Worm (Caenorhabditis elegans) whole organism, L1 larva: Measurements from ENCODE around the gene F46F2.5.

Source experiments
- C04F5.9 ChIP-seq: sonication (generic microtip); optimal IDR thresholded peaks from 2 replicates; lab custom pipeline; 2016; ENCODE audit warnings: missing genetic modification characterization, missing compliant biosample characterization
- C16A3.4 ChIP-seq: fragments of 150-350 bp; optimal IDR thresholded peaks from 2 replicates; lab custom pipeline; 2014; ENCODE audit warnings: missing biosample characterization, missing genetic modification characterization
- F16B12.6 ChIP-seq: fragments of 150-350 bp; optimal IDR thresholded peaks from 2 replicates; lab custom pipeline; 2014; ENCODE audit warnings: missing biosample characterization, missing genetic modification characterization
- alr-1 ChIP-seq: fragments of 200-800 bp; sonication (Bioruptor generic); optimal IDR thresholded peaks from 2 replicates; lab custom pipeline; 2018; ENCODE audit warnings: borderline replicate concordance, mild to moderate bottlenecking, missing genetic modification characterization, missing compliant biosample characterization
- blmp-1 ChIP-seq: fragments of 150-350 bp; optimal IDR thresholded peaks from 2 replicates; lab custom pipeline; 2014; ENCODE audit warnings: missing biosample characterization, missing genetic modification characterization
- ceh-63 ChIP-seq: fragments of 200-800 bp; sonication (Bioruptor generic); optimal IDR thresholded peaks from 2 replicates; lab custom pipeline; 2018; ENCODE audit warnings: mild to moderate bottlenecking, missing genetic modification characterization, missing compliant biosample characterization
- ceh-8 ChIP-seq: fragments of 200-800 bp; sonication (Bioruptor generic); optimal IDR thresholded peaks from 2 replicates; lab custom pipeline; 2018; ENCODE audit warnings: mild to moderate bottlenecking, missing genetic modification characterization, moderate library complexity, missing compliant biosample characterization
- ceh-88 ChIP-seq: fragments of 200-800 bp; sonication (Bioruptor generic); IDR thresholded peaks from 2 replicates; pipeline ENCODE4 v1.3.6; 2022; ENCODE audit warnings: missing genetic modification characterization, missing compliant biosample characterization
- dpl-1 ChIP-seq, 3 experiments: fragments of 150-350 bp in 2 of 3; sonication (generic microtip) in 1 of 3; optimal IDR thresholded peaks; 2 replicates each; lab custom pipeline; 2014 to 2017; ENCODE audit warnings: missing biosample characterization in 3 of 3, missing genetic modification characterization in 3 of 3, missing genetic modification reagents in 3 of 3
- efl-1 ChIP-seq, 4 experiments: fragments of 150-350 bp; optimal IDR thresholded peaks in 3 of 4; peaks in 1 of 4; 1 replicate in 1 of 4; 2 replicates in 3 of 4; lab custom pipeline; 2014; ENCODE audit warnings: missing biosample characterization in 2 of 4, missing genetic modification characterization in 2 of 4, missing genetic modification reagents in 2 of 4
- elt-3 ChIP-seq, 6 experiments: fragments of 150-350 bp in 1 of 6; sonication (generic microtip); optimal IDR thresholded peaks; 2 replicates each; lab custom pipeline; 2017 to 2018; ENCODE audit warnings: missing biosample characterization in 6 of 6, missing genetic modification characterization in 6 of 6, inconsistent platforms in 1 of 6
- ets-5 ChIP-seq: fragments of 200-800 bp; sonication (Bioruptor generic); IDR thresholded peaks from 2 replicates; pipeline ENCODE4 v1.3.6; 2022; ENCODE audit warnings: missing genetic modification characterization, missing compliant biosample characterization
- fkh-10 ChIP-seq: sonication (generic microtip); optimal IDR thresholded peaks from 2 replicates; lab custom pipeline; 2017; ENCODE audit warnings: missing biosample characterization, missing genetic modification reagents, missing genetic modification characterization
- fkh-8 ChIP-seq: sonication (generic microtip); optimal IDR thresholded peaks from 2 replicates; lab custom pipeline; 2016; ENCODE audit warnings: mild to moderate bottlenecking, missing genetic modification characterization, missing compliant biosample characterization
- fos-1 ChIP-seq: fragments of 150-350 bp; optimal IDR thresholded peaks from 2 replicates; lab custom pipeline; 2014; ENCODE audit warnings: missing biosample characterization, missing genetic modification characterization
- hlh-17 ChIP-seq: fragments of 200-800 bp; sonication (Bioruptor generic); optimal IDR thresholded peaks from 2 replicates; lab custom pipeline; 2018; ENCODE audit warnings: missing genetic modification characterization, mild to moderate bottlenecking, missing compliant biosample characterization, moderate library complexity, borderline replicate concordance
- hpl-2 ChIP-seq: fragments of 150-350 bp; optimal IDR thresholded peaks from 2 replicates; lab custom pipeline; 2014; ENCODE audit warnings: missing biosample characterization, missing genetic modification reagents, missing genetic modification characterization
- lin-14 ChIP-seq: fragments of 200-800 bp; sonication (Bioruptor generic); optimal IDR thresholded peaks from 2 replicates; lab custom pipeline; 2018; ENCODE audit warnings: mild to moderate bottlenecking, missing genetic modification characterization, moderate library complexity, missing compliant biosample characterization
- lin-35 ChIP-seq, 2 experiments: fragments of 150-350 bp; optimal IDR thresholded peaks; 2 replicates each; lab custom pipeline; 2014; ENCODE audit warnings: missing biosample characterization in 2 of 2, missing genetic modification characterization in 2 of 2, missing genetic modification reagents in 2 of 2
- lin-39 ChIP-seq: fragments of 150-350 bp; optimal IDR thresholded peaks from 2 replicates; lab custom pipeline; 2014; ENCODE audit warnings: missing biosample characterization, missing genetic modification reagents, missing genetic modification characterization
- lir-3 ChIP-seq: sonication (generic microtip); optimal IDR thresholded peaks from 2 replicates; lab custom pipeline; 2016; ENCODE audit warnings: mild to moderate bottlenecking, missing genetic modification characterization, moderate library complexity, missing compliant biosample characterization; ENCODE audit not compliant: poor library complexity
- mdl-1 ChIP-seq, 2 experiments: fragments of 150-350 bp; optimal IDR thresholded peaks; 2 replicates each; lab custom pipeline; 2014 to 2017; ENCODE audit warnings: missing biosample characterization in 2 of 2, missing genetic modification characterization in 2 of 2, inconsistent platforms in 1 of 2
- nhr-11 ChIP-seq: fragments of 150-350 bp; optimal IDR thresholded peaks from 2 replicates; lab custom pipeline; 2014; ENCODE audit warnings: missing biosample characterization, missing genetic modification characterization
- nhr-19 ChIP-seq: fragments of 200-800 bp; sonication (Bioruptor generic); conservative IDR thresholded peaks from 2 replicates; pipeline ENCODE4 v1.3.6; 2022; ENCODE audit warnings: missing genetic modification characterization, missing compliant biosample characterization
- nhr-20 ChIP-seq: sonication (generic microtip); optimal IDR thresholded peaks from 2 replicates; lab custom pipeline; 2016; ENCODE audit warnings: mild to moderate bottlenecking, missing genetic modification characterization, missing compliant biosample characterization
- nhr-28 ChIP-seq: fragments of 150-350 bp; optimal IDR thresholded peaks from 2 replicates; lab custom pipeline; 2014; ENCODE audit warnings: missing biosample characterization, missing genetic modification characterization
- nhr-71 ChIP-seq: sonication (generic microtip); optimal IDR thresholded peaks from 2 replicates; lab custom pipeline; 2016; ENCODE audit warnings: mild to moderate bottlenecking, missing genetic modification characterization, moderate library complexity, missing compliant biosample characterization
- nhr-76 ChIP-seq: sonication (generic microtip); optimal IDR thresholded peaks from 2 replicates; lab custom pipeline; 2017; ENCODE audit warnings: missing biosample characterization, missing genetic modification characterization
- nhr-77 ChIP-seq: fragments of 150-350 bp; optimal IDR thresholded peaks from 2 replicates; lab custom pipeline; 2014; ENCODE audit warnings: missing biosample characterization, missing genetic modification characterization
- nhr-84 ChIP-seq: sonication (generic microtip); optimal IDR thresholded peaks from 2 replicates; lab custom pipeline; 2017; ENCODE audit warnings: missing biosample characterization, missing genetic modification characterization
- nhr-90 ChIP-seq: sonication (generic microtip); optimal IDR thresholded peaks from 2 replicates; lab custom pipeline; 2016; ENCODE audit warnings: mild to moderate bottlenecking, missing genetic modification characterization, missing compliant biosample characterization; ENCODE audit not compliant: poor library complexity
- pag-3 ChIP-seq: sonication (generic microtip); optimal IDR thresholded peaks from 2 replicates; lab custom pipeline; 2017; ENCODE audit warnings: missing genetic modification characterization, mild to moderate bottlenecking, missing compliant biosample characterization, antibody characterized with exemption, borderline replicate concordance; ENCODE audit not compliant: insufficient read depth
- pqm-1 ChIP-seq: sonication (generic microtip); optimal IDR thresholded peaks from 3 replicates; lab custom pipeline; 2017; ENCODE audit warnings: missing biosample characterization, missing genetic modification characterization
- snpc-4 ChIP-seq: fragments of 150-350 bp; optimal IDR thresholded peaks from 2 replicates; lab custom pipeline; 2014; ENCODE audit warnings: missing biosample characterization, missing genetic modification characterization
- snu-23 ChIP-seq: sonication (generic microtip); optimal IDR thresholded peaks from 2 replicates; lab custom pipeline; 2016; ENCODE audit warnings: missing genetic modification characterization, missing compliant biosample characterization
- sptf-1 ChIP-seq: fragments of 150-350 bp; optimal IDR thresholded peaks from 2 replicates; lab custom pipeline; 2014; ENCODE audit warnings: missing biosample characterization, missing genetic modification characterization
- sup-37 ChIP-seq: fragments of 200-800 bp; sonication (Bioruptor generic); optimal IDR thresholded peaks from 2 replicates; lab custom pipeline; 2018; ENCODE audit warnings: mild to moderate bottlenecking, missing genetic modification characterization, missing compliant biosample characterization
- unc-62 ChIP-seq: fragments of 150-350 bp; optimal IDR thresholded peaks from 2 replicates; lab custom pipeline; 2014; ENCODE audit warnings: missing biosample characterization, missing genetic modification reagents, missing genetic modification characterization
- unc-86 ChIP-seq: sonication (generic microtip); optimal IDR thresholded peaks from 2 replicates; lab custom pipeline; 2016; ENCODE audit warnings: missing genetic modification characterization, missing compliant biosample characterization
- vab-15 ChIP-seq: sonication (generic microtip); optimal IDR thresholded peaks from 2 replicates; lab custom pipeline; 2017; ENCODE audit warnings: missing genotype, mild to moderate bottlenecking, missing genetic modification characterization, missing compliant biosample characterization
- xbp-1 ChIP-seq: sonication (generic microtip); optimal IDR thresholded peaks from 2 replicates; lab custom pipeline; 2016; ENCODE audit warnings: missing genetic modification characterization, missing compliant biosample characterization
- ztf-11 ChIP-seq, 2 experiments: sonication (generic microtip); optimal IDR thresholded peaks; 2 replicates each; lab custom pipeline; 2016 to 2017; ENCODE audit warnings: missing genetic modification characterization in 2 of 2, missing biosample characterization in 1 of 2, missing compliant biosample characterization in 1 of 2
- ztf-4 ChIP-seq: fragments of 150-350 bp; optimal IDR thresholded peaks from 2 replicates; lab custom pipeline; 2014; ENCODE audit warnings: missing biosample characterization, missing genetic modification characterization

Gene F46F2.5

DNA sequence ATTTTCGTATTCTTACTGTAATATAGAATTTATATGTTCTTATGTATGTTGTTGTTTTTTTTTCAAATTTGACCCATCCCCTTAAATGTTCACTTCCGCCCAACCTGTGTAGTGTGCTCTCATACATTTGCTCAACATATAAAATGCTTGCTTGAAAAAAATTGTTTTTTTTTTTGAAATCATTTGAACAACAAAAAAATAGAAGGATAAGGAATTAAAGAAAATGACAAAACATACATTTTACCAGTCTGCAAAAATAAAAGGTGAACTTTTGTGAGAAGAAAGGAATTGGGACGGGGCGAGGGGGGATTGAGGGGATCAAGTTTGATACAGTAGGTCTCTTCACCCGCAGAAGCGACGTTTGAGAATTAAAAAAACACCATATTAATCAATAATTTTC, 5.9 kb downstream of the F46F2.5 start:
- TF ChIP-seq nhr-71 (tag; lab: Kevin White, UChicago): no peak
- TF ChIP-seq lin-39 (tag; lab: Kevin White, UChicago): no peak
- TF ChIP-seq nhr-77 (tag; lab: Kevin White, UChicago): no peak
- no peak for TF ChIP-seq ceh-8 (GFP tag; lab: Kevin White, UChicago)
- no peak for TF ChIP-seq C16A3.4
- TF ChIP-seq ztf-11 (tag; optimal IDR thresholded peaks at IDR 0.05; lab: Kevin White, UChicago): no peak
- TF ChIP-seq fkh-10 (GFP tag; lab: Kevin White, UChicago): no peak
- TF ChIP-seq sptf-1: no peak
- no peak for TF ChIP-seq nhr-28 (tag; lab: Kevin White, UChicago)
- no peak for TF ChIP-seq lin-35 (GFP tag; optimal IDR thresholded peaks at IDR 0.05; lab: Kevin White, UChicago)
- no peak for TF ChIP-seq unc-62 (GFP tag; lab: Kevin White, UChicago)
- TF ChIP-seq hpl-2: no peak
- no peak for TF ChIP-seq ets-5 (GFP tag; lab: Robert Waterston, UW)
- TF ChIP-seq nhr-76 (tag; lab: Kevin White, UChicago): no peak
- no peak for TF ChIP-seq F16B12.6 (tag; lab: Kevin White, UChicago)
- TF ChIP-seq ztf-4 (tag; lab: Kevin White, UChicago): no peak
- TF ChIP-seq nhr-90: no peak
- no peak for TF ChIP-seq unc-86 (tag; lab: Kevin White, UChicago)

DNA sequence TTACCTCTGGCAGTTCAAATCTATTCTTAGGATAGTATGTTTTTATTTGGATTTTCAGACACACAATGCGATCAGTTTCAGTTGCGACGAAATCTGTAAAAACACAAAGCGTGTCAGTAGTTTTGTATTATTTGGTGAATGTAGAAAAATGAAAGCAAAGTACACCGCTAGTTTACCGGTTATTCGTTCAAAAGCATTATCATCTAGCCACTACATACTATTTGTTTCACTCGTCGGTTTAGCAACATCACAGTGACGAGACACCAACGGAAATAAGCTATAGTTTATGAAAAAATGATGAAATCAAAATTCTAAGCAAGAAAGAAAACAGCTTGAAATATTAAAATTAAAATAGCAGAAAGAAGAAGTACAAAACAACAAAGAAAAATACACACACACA, 8.1 kb downstream of the F46F2.5 start:
- TF ChIP-seq lin-14 (GFP tag; lab: Kevin White, UChicago) (no peak), efl-1 (optimal IDR thresholded peaks at IDR 0.05; lab: Kevin White, UChicago) (no peak), efl-1 (GFP tag; optimal IDR thresholded peaks at IDR 0.05 in 1 of 2; lab: Kevin White, UChicago) (peak in 1 of 2 experiments; percentile 24)

DNA sequence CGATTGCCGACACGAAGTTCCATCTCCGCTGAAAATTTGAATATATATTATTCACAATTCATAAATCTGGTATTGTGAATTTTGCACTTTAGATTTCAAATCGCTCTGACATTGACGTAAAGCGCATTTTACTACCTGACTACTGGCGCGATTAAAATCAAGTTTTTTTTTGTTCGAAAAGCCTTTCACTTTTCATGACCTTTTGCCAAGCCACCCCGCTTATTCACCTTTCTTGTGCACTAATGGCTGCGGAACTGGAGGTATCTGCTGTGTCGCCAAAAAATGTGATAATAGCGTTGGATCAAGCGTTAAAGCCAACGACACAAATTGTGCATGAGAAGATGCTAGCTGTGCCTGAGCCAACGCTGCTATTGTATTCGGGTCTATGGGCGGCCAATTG, 10.4 kb downstream of the F46F2.5 start:
- TF ChIP-seq snu-23 (GFP tag; lab: Kevin White, UChicago): no peak
- no peak for TF ChIP-seq xbp-1 (tag; lab: Kevin White, UChicago)
- TF ChIP-seq blmp-1: peak; percentile 9
- TF ChIP-seq alr-1 (tag; lab: Kevin White, UChicago): no peak
- no peak for TF ChIP-seq lin-35 (GFP tag; optimal IDR thresholded peaks at IDR 0.05; lab: Kevin White, UChicago)
- TF ChIP-seq efl-1 (optimal IDR thresholded peaks at IDR 0.05; lab: Kevin White, UChicago): no peak
- TF ChIP-seq efl-1 (GFP tag; optimal IDR thresholded peaks at IDR 0.05 in 1 of 2; lab: Kevin White, UChicago): peak in 1 of 2 experiments; percentile 31
- TF ChIP-seq dpl-1 (GFP tag; optimal IDR thresholded peaks at IDR 0.05; lab: Kevin White, UChicago): no peak
- TF ChIP-seq, all 84 proteins: peak for 2

DNA sequence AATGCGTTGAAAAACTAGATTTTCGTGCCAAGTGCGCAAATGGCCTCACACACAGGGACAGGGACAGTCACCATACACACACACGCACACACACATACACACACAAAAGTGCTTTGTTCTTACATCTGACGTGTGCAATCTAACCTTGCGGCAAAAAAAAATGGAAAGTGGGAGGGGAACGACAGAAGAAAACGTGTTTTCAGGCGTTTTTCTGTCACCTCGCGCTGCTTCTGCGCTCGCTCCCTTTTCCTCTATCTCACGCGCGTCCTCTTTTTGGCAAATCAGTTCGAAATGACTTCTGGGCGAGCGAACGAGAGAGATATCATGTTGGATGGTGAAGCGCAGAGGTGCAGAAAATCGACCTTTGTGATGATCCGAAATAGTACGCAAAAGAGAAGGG, 11.6 kb downstream of the F46F2.5 start:
- TF ChIP-seq ztf-4 (tag; lab: Kevin White, UChicago): peak; percentile 64
- TF ChIP-seq lin-14 (GFP tag; lab: Kevin White, UChicago): peak; percentile 84
- no peak for TF ChIP-seq ets-5 (GFP tag; lab: Robert Waterston, UW)
- TF ChIP-seq nhr-76 (tag; lab: Kevin White, UChicago): no peak
- no peak for TF ChIP-seq unc-86 (tag; lab: Kevin White, UChicago)
- TF ChIP-seq pag-3 (tag; lab: Kevin White, UChicago): no peak
- no peak for TF ChIP-seq snpc-4 (tag; lab: Kevin White, UChicago)
- TF ChIP-seq ceh-63 (GFP tag; lab: Kevin White, UChicago): no peak
- TF ChIP-seq lin-35 (GFP tag; optimal IDR thresholded peaks at IDR 0.05; lab: Kevin White, UChicago): peak in 1 of 2 experiments; percentile 46
- TF ChIP-seq mdl-1 (tag; optimal IDR thresholded peaks at IDR 0.05; lab: Kevin White, UChicago): peak in 1 of 2 experiments; percentile 47
- TF ChIP-seq hlh-17 (GFP tag; lab: Kevin White, UChicago): no peak
- TF ChIP-seq nhr-84: no peak
- TF ChIP-seq nhr-77 (tag; lab: Kevin White, UChicago): peak; percentile 36
- no peak for TF ChIP-seq sup-37 (GFP tag; lab: Kevin White, UChicago)
- TF ChIP-seq xbp-1 (tag; lab: Kevin White, UChicago): no peak
- TF ChIP-seq vab-15: no peak
- TF ChIP-seq efl-1 (optimal IDR thresholded peaks at IDR 0.05; lab: Kevin White, UChicago): peak in 1 of 2 experiments; percentile 11
- TF ChIP-seq efl-1 (GFP tag; optimal IDR thresholded peaks at IDR 0.05 in 1 of 2; lab: Kevin White, UChicago): peak in 1 of 2 experiments; percentile 92
- TF ChIP-seq ztf-11 (tag; optimal IDR thresholded peaks at IDR 0.05; lab: Kevin White, UChicago): no peak
- no peak for TF ChIP-seq nhr-11 (tag; lab: Kevin White, UChicago)
- TF ChIP-seq fkh-8 (tag; lab: Kevin White, UChicago): no peak
- peak; percentile 53 for TF ChIP-seq nhr-20
- peak in 2 of 6 experiments; percentile 25 to 47 for TF ChIP-seq elt-3 (tag; optimal IDR thresholded peaks at IDR 0.05; lab: Kevin White, UChicago)
- TF ChIP-seq C04F5.9 (tag; lab: Kevin White, UChicago): no peak
- peak; percentile 18; the same call in 1 of the 2 replicates for TF ChIP-seq nhr-19 (GFP tag; lab: Robert Waterston, UW)
- TF ChIP-seq pqm-1: no peak
- TF ChIP-seq dpl-1 (GFP tag; optimal IDR thresholded peaks at IDR 0.05; lab: Kevin White, UChicago): peak in 1 of 3 experiments; percentile 19
- TF ChIP-seq lir-3 (tag; lab: Kevin White, UChicago): no peak
- TF ChIP-seq ceh-88 (GFP tag; lab: Robert Waterston, UW): no peak
- no peak for TF ChIP-seq fos-1 (tag; lab: Kevin White, UChicago)
